Worm (Caenorhabditis elegans) whole organism, late embryonic: Measurements from ENCODE around the gene cyp-34A5.

Source experiments
- C08G9.2 ChIP-seq: sonication (generic microtip); optimal IDR thresholded peaks from 2 replicates; lab custom pipeline; 2016; ENCODE audit warnings: mild to moderate bottlenecking, missing genetic modification characterization, moderate library complexity, missing compliant biosample characterization
- C38D4.7 ChIP-seq: fragments of 200-800 bp; sonication (Bioruptor generic); optimal IDR thresholded peaks from 2 replicates; lab custom pipeline; 2018; ENCODE audit warnings: mild to moderate bottlenecking, missing genetic modification characterization, moderate library complexity, missing compliant biosample characterization
- K09A11.1 ChIP-seq: sonication (generic microtip); optimal IDR thresholded peaks from 2 replicates; lab custom pipeline; 2017; ENCODE audit warnings: antibody characterized with exemption, mild to moderate bottlenecking, missing genetic modification characterization, missing compliant biosample characterization; ENCODE audit not compliant: insufficient read depth
- Y22D7AL.16 ChIP-seq: sonication (generic microtip); optimal IDR thresholded peaks from 2 replicates; lab custom pipeline; 2016; ENCODE audit warnings: missing genetic modification characterization, missing compliant biosample characterization
- ama-1 ChIP-seq: fragments of 150-350 bp; optimal IDR thresholded peaks from 2 replicates; lab custom pipeline; 2014
- ceh-18 ChIP-seq: sonication (generic microtip); optimal IDR thresholded peaks from 2 replicates; lab custom pipeline; 2016; ENCODE audit warnings: missing genetic modification characterization, missing compliant biosample characterization
- ceh-19 ChIP-seq: fragments of 200-800 bp; sonication (Bioruptor generic); optimal IDR thresholded peaks from 2 replicates; lab custom pipeline; 2018; ENCODE audit warnings: mild to moderate bottlenecking, missing genetic modification characterization, missing compliant biosample characterization
- ceh-2 ChIP-seq: sonication (generic microtip); optimal IDR thresholded peaks from 2 replicates; lab custom pipeline; 2016; ENCODE audit warnings: missing genotype, missing genetic modification characterization, missing compliant biosample characterization
- ceh-31 ChIP-seq: sonication (generic microtip); optimal IDR thresholded peaks from 2 replicates; lab custom pipeline; 2016; ENCODE audit warnings: missing genetic modification characterization, missing compliant biosample characterization
- ceh-34 ChIP-seq: sonication (generic microtip); optimal IDR thresholded peaks from 2 replicates; lab custom pipeline; 2016; ENCODE audit warnings: mild to moderate bottlenecking, missing genetic modification characterization, missing compliant biosample characterization
- ceh-45 ChIP-seq: fragments of 200-800 bp; sonication (Bioruptor generic); IDR thresholded peaks from 2 replicates; pipeline ENCODE4 v1.3.6; 2022; ENCODE audit warnings: missing genetic modification reagents, missing genetic modification characterization, missing compliant biosample characterization
- ceh-6 ChIP-seq: fragments of 200-800 bp; sonication (Bioruptor generic); optimal IDR thresholded peaks from 2 replicates; lab custom pipeline; 2018; ENCODE audit warnings: mild to moderate bottlenecking, missing genetic modification characterization, missing compliant biosample characterization
- ceh-9 ChIP-seq: sonication (generic microtip); optimal IDR thresholded peaks from 2 replicates; lab custom pipeline; 2016; ENCODE audit warnings: mild to moderate bottlenecking, missing genetic modification characterization, inconsistent platforms, missing compliant biosample characterization
- dmd-4 ChIP-seq: sonication (generic microtip); optimal IDR thresholded peaks from 2 replicates; lab custom pipeline; 2016; ENCODE audit warnings: borderline replicate concordance, missing genetic modification characterization, missing compliant biosample characterization
- elt-2 ChIP-seq: sonication (generic microtip); optimal IDR thresholded peaks from 2 replicates; lab custom pipeline; 2016; ENCODE audit warnings: missing genetic modification reagents, missing genetic modification characterization, missing compliant biosample characterization
- elt-4 ChIP-seq: sonication (generic microtip); optimal IDR thresholded peaks from 2 replicates; lab custom pipeline; 2016; ENCODE audit warnings: missing genetic modification characterization, missing compliant biosample characterization
- fax-1 ChIP-seq: sonication (generic microtip); optimal IDR thresholded peaks from 2 replicates; lab custom pipeline; 2016; ENCODE audit warnings: missing genotype, missing genetic modification characterization, missing compliant biosample characterization
- hlh-15 ChIP-seq: sonication (generic microtip); optimal IDR thresholded peaks from 2 replicates; lab custom pipeline; 2016; ENCODE audit warnings: missing genetic modification characterization, missing compliant biosample characterization
- hlh-6 ChIP-seq: sonication (generic microtip); optimal IDR thresholded peaks from 2 replicates; lab custom pipeline; 2016; ENCODE audit warnings: missing genotype, missing genetic modification characterization, missing compliant biosample characterization
- mec-3 ChIP-seq: sonication (generic microtip); optimal IDR thresholded peaks from 2 replicates; lab custom pipeline; 2016; ENCODE audit warnings: borderline replicate concordance, missing genetic modification characterization, missing compliant biosample characterization
- nhr-11 ChIP-seq: fragments of 150-350 bp; optimal IDR thresholded peaks from 2 replicates; lab custom pipeline; 2014; ENCODE audit warnings: missing biosample characterization, missing genetic modification characterization
- nhr-232 ChIP-seq: sonication (generic microtip); optimal IDR thresholded peaks from 2 replicates; lab custom pipeline; 2016; ENCODE audit warnings: missing genetic modification characterization, missing compliant biosample characterization
- odd-2 ChIP-seq: sonication (generic microtip); optimal IDR thresholded peaks from 2 replicates; lab custom pipeline; 2017; ENCODE audit warnings: antibody characterized with exemption, mild to moderate bottlenecking, missing genetic modification characterization, missing compliant biosample characterization
- pag-3 ChIP-seq: sonication (generic microtip); optimal IDR thresholded peaks from 2 replicates; lab custom pipeline; 2016; ENCODE audit warnings: missing compliant biosample characterization, missing genetic modification characterization, borderline replicate concordance
- pat-9 ChIP-seq: fragments of 200-800 bp; sonication (Bioruptor generic); optimal IDR thresholded peaks from 2 replicates; lab custom pipeline; 2018; ENCODE audit warnings: mild to moderate bottlenecking, missing genetic modification characterization, moderate library complexity, missing compliant biosample characterization
- sox-2 ChIP-seq: fragments of 200-800 bp; sonication (Bioruptor generic); IDR thresholded peaks from 2 replicates; pipeline ENCODE4 v1.3.6; 2022; ENCODE audit warnings: missing genetic modification reagents, missing genetic modification characterization, missing compliant biosample characterization
- sox-4 ChIP-seq: sonication (generic microtip); optimal IDR thresholded peaks from 2 replicates; lab custom pipeline; 2017; ENCODE audit warnings: mild to moderate bottlenecking, missing genetic modification characterization, inconsistent platforms, missing compliant biosample characterization
- tbx-2 ChIP-seq: sonication (generic microtip); optimal IDR thresholded peaks from 2 replicates; lab custom pipeline; 2016; ENCODE audit warnings: missing genetic modification characterization, missing compliant biosample characterization
- tbx-7 ChIP-seq: sonication (generic microtip); optimal IDR thresholded peaks from 2 replicates; lab custom pipeline; 2016; ENCODE audit warnings: missing genotype, missing genetic modification characterization, missing compliant biosample characterization
- unc-3 ChIP-seq, 2 experiments: fragments of 200-800 bp in 1 of 2; sonication (Bioruptor generic) in 1 of 2; sonication (generic microtip) in 1 of 2; conservative IDR thresholded peaks in 1 of 2; optimal IDR thresholded peaks in 1 of 2; 2 replicates each; pipeline versions ENCODE4 v1.3.6 to Lab custom; 2016 to 2022; ENCODE audit warnings: missing compliant biosample characterization in 2 of 2, missing genetic modification characterization in 2 of 2, missing genetic modification reagents in 1 of 2
- zip-5 ChIP-seq: sonication (generic microtip); optimal IDR thresholded peaks from 2 replicates; lab custom pipeline; 2016; ENCODE audit warnings: missing genetic modification characterization, missing compliant biosample characterization

Gene cyp-34A5

ce11 chrV:3957608-3958007, at the start of gene cyp-34A5:
TSS of gene cyp-34A5 (minus strand) at chrV:3957708.
- TF ChIP-seq unc-3 (GFP tag; conservative IDR thresholded peaks at IDR 0.05; lab: Robert Waterston, UW) = no peak
- no peak for TF ChIP-seq unc-3 (tag; optimal IDR thresholded peaks at IDR 0.05; lab: Kevin White, UChicago)

- TF ChIP-seq elt-2 (tag; lab: Kevin White, UChicago) = no peak
- TF ChIP-seq mec-3 = no peak
- TF ChIP-seq C38D4.7 (GFP tag; lab: Kevin White, UChicago) = no peak
- TF ChIP-seq ceh-6 (GFP tag; lab: Kevin White, UChicago) = no peak
- no peak for TF ChIP-seq ceh-31 (tag; lab: Kevin White, UChicago)
- TF ChIP-seq sox-4 (tag; lab: Kevin White, UChicago) = no peak
- no peak for TF ChIP-seq nhr-232 (tag; lab: Kevin White, UChicago)
- no peak for TF ChIP-seq tbx-7 (tag; lab: Kevin White, UChicago)
- TF ChIP-seq K09A11.1 (tag; lab: Kevin White, UChicago) = no peak
- TF ChIP-seq ceh-19 (GFP tag; lab: Kevin White, UChicago) = no peak
- no peak for TF ChIP-seq ceh-9 (tag; lab: Kevin White, UChicago)
- TF ChIP-seq dmd-4 = no peak
- no peak for TF ChIP-seq pag-3 (tag; lab: Kevin White, UChicago)
- TF ChIP-seq odd-2 = no peak
- TF ChIP-seq ceh-2 (tag; lab: Kevin White, UChicago) = no peak
- TF ChIP-seq ama-1 (lab: Kevin White, UChicago) = no peak
- TF ChIP-seq hlh-15 (tag; lab: Kevin White, UChicago) = no peak
- TF ChIP-seq sox-2 (GFP tag; lab: Robert Waterston, UW) = no peak
- no peak for TF ChIP-seq ceh-34 (tag; lab: Kevin White, UChicago)
Observed at ce11 chrV:4005219-4005618, 47.7 kb upstream of the cyp-34A5 start, which contains the start of gene srh-8. TSS of gene srh-8 (plus strand) at chrV:4005519.

- TF ChIP-seq ceh-45 (GFP tag; lab: Robert Waterston, UW) (no peak), ceh-6 (GFP tag; lab: Kevin White, UChicago) (no peak), fax-1 (tag; lab: Kevin White, UChicago) (no peak), ceh-2 (tag; lab: Kevin White, UChicago) (no peak), hlh-6 (tag; lab: Kevin White, UChicago) (no peak), C08G9.2 (tag; lab: Kevin White, UChicago) (no peak), pat-9 (tag; lab: Kevin White, UChicago) (no peak), odd-2 (no peak), tbx-2 (no peak), elt-2 (tag; lab: Kevin White, UChicago) (no peak), elt-4 (tag; lab: Kevin White, UChicago) (no peak), ama-1 (lab: Kevin White, UChicago) (no peak), ceh-18 (tag; lab: Kevin White, UChicago) (no peak), sox-4 (tag; lab: Kevin White, UChicago) (no peak)
Observed at ce11 chrV:4004577-4004976, 47.1 kb upstream of the cyp-34A5 start.

- TF ChIP-seq nhr-11 (tag; lab: Kevin White, UChicago) (no peak), C38D4.7 (GFP tag; lab: Kevin White, UChicago) (no peak), Y22D7AL.16 (tag; lab: Kevin White, UChicago) (no peak)
- TF ChIP-seq, all 69 proteins: peak for 0
Observed at ce11 chrV:3995838-3996237, 38.3 kb upstream of the cyp-34A5 start, which contains the start of gene srx-62. TSS of gene srx-62 (minus strand) at chrV:3995938.

ce11 chrV:3994048-3994447, 36.5 kb upstream of the cyp-34A5 start, which contains the start of gene K09D9.9:
TSS of gene K09D9.9 (minus strand) at chrV:3994148.
- TF ChIP-seq pag-3 (tag; lab: Kevin White, UChicago) (no peak), zip-5 (tag; lab: Kevin White, UChicago) (no peak), ceh-34 (tag; lab: Kevin White, UChicago) (no peak)
